Worm (Caenorhabditis elegans) whole organism, midembryonic: ENCODE data around the gene F40A3.6.

Experiments
- flt-1 ChIP-seq: fragments of 200-800 bp; sonication (Bioruptor generic); IDR thresholded peaks from 2 replicates; pipeline ENCODE4 v1.3.6; 2022; ENCODE audit warnings: missing genetic modification characterization, missing compliant biosample characterization
- tab-1 ChIP-seq: fragments of 200-800 bp; sonication (Bioruptor generic); IDR thresholded peaks from 2 replicates; pipeline ENCODE4 v1.3.6; 2022; ENCODE audit warnings: missing genetic modification characterization, missing compliant biosample characterization
- ztf-23 ChIP-seq: fragments of 200-800 bp; sonication (Bioruptor generic); IDR thresholded peaks from 2 replicates; pipeline ENCODE4 v1.3.6; 2022; ENCODE audit warnings: missing genetic modification reagents, missing genetic modification characterization, missing compliant biosample characterization
- ztf-29 ChIP-seq: fragments of 200-800 bp; sonication (Bioruptor generic); IDR thresholded peaks from 2 replicates; pipeline ENCODE4 v1.3.6; 2022; ENCODE audit warnings: missing genetic modification reagents, missing genetic modification characterization, missing compliant biosample characterization

DNA sequence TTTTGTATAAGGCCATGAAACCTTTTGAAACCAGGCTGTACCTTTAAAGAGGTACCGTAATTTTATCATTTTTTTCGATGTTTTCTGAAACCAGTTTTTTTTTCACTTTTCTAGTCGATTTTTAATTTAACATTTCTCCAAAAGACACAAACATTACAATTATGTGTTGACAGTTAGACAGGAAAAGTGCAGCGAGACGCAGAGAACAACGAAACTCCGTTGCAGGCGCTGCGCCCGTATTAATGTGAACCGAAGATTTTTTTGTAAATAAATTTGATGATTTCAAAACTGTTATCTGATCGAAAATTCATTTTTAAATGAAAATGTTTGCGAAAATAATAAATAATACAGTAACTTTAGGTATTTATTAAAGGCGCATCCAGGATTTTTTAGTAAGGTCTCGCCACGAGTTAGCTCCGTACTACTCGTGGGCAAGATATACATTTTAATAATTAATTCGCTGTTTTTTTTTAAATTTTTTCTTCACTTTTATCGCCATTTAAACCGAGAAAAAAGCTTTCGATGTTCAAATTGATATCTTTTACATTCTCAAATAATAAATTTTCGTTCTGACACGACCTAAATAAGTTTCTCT is 16.7 kb downstream of the F40A3.6 start, which contains the start of gene F40A3.3:
- TF ChIP-seq flt-1 (GFP tag; lab: Robert Waterston, UW) = no peak
- no peak for TF ChIP-seq ztf-23 (GFP tag; lab: Robert Waterston, UW)
- TF ChIP-seq ztf-29 (GFP tag; lab: Robert Waterston, UW) = no peak
- no peak for TF ChIP-seq tab-1 (GFP tag; lab: Robert Waterston, UW)
